Comparison of ENCODE assay signal across 4 fruit fly cellular contexts in the genomic region with DNA sequence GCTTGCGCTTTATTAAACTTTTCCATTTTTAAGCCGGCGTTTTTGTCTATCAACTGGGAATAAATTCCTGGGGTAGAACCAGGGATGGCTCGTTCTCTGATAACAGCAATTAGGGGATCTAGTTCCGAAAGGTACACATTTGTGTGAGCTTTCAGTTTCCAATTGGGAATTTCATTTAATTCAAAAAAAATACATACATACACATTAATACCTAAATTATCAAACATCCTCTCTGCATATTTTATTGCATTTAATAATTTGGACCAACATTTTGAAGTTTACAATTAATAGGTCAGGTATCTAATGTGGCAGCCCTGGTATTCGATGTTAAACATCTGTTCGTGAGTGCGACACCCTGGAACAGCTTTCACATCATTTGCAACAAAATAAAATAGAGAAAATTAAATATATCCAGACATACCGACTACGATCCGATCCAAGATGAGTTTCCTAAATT.
TF ChIP-seq lines count a peak whose summit lies in the region.

A gene (minus strand): TSS at position 51 of the 457 bp plus-strand sequence.
A gene (plus strand): TSS at position 329 of the 457 bp plus-strand sequence.

TF ChIP-seq in whole organism, adult, 20 proteins besides CTCF, POLR2A, EP300 and RAD21 (continued from another document):
- TF ChIP-seq CG12768 (GFP tag; optimal IDR thresholded peaks at IDR 0.05; lab: Kevin White, UChicago) (peak; percentile 81), CG7045 (GFP tag; optimal IDR thresholded peaks at IDR 0.05; lab: Kevin White, UChicago) (peak; percentile 74), cnc (optimal IDR thresholded peaks at IDR 0.05; lab: Kevin White, UChicago) (no peak)

TF ChIP-seq in whole organism, embryonic, 481 proteins besides CTCF, POLR2A, EP300 and RAD21 (continued from another document and continues in another):
- TF ChIP-seq Mes4 (GFP tag; optimal IDR thresholded peaks at IDR 0.05; lab: Kevin White, UChicago) (peak; percentile 80), h (optimal IDR thresholded peaks at IDR 0.05; lab: Kevin White, UChicago) (no peak), ems (GFP tag; optimal IDR thresholded peaks at IDR 0.05; lab: Kevin White, UChicago) (peak; percentile 81), Six4 (GFP tag; optimal IDR thresholded peaks at IDR 0.05; lab: Kevin White, UChicago) (peak; percentile 79), mam (GFP tag; optimal IDR thresholded peaks at IDR 0.05; lab: Kevin White, UChicago) (peak; percentile 91), Doc2 (GFP tag; IDR thresholded peaks at IDR 0.05; lab: Robert Waterston, UW) (no peak), CG6272 (GFP tag; IDR thresholded peaks at IDR 0.05; lab: Robert Waterston, UW) (peak; percentile 79), CG11723 (GFP tag; optimal IDR thresholded peaks at IDR 0.05; lab: Kevin White, UChicago) (peak; percentile 23), CG7357 (GFP tag; IDR thresholded peaks at IDR 0.05; lab: Robert Waterston, UW) (peak; percentile 55; the same call in 2 of the 3 replicates), Sry-δ (GFP tag; optimal IDR thresholded peaks at IDR 0.05; lab: Kevin White, UChicago) (peak; percentile 70), stwl (tag; optimal IDR thresholded peaks at IDR 0.05; lab: Kevin White, UChicago) (peak; percentile 79), crc (GFP tag; optimal IDR thresholded peaks at IDR 0.05; lab: Kevin White, UChicago) (peak; percentile 63), luna (GFP tag; optimal IDR thresholded peaks at IDR 0.05; lab: Kevin White, UChicago) (peak; percentile 86), D (optimal IDR thresholded peaks at IDR 0.05; lab: Kevin White, UChicago) (no peak), D (GFP tag; optimal IDR thresholded peaks at IDR 0.05; lab: Kevin White, UChicago) (peak; percentile 66), Max (GFP tag; optimal IDR thresholded peaks at IDR 0.05; lab: Kevin White, UChicago) (peak; percentile 84), CG30431 (GFP tag; optimal IDR thresholded peaks at IDR 0.05; lab: Kevin White, UChicago) (peak; percentile 40), CG34422 (GFP tag; IDR thresholded peaks at IDR 0.05; lab: Robert Waterston, UW) (peak; percentile 82), PHDP (tag; optimal IDR thresholded peaks at IDR 0.05; lab: Kevin White, UChicago) (peak; percentile 83), CG42726 (GFP tag; IDR thresholded peaks at IDR 0.05; lab: Robert Waterston, UW; ENCODE audit: partially characterized antibody) (no peak), chinmo (GFP tag; IDR thresholded peaks at IDR 0.05; lab: Robert Waterston, UW; ENCODE audit: partially characterized antibody) (0 out of 4 replicates have a peak, but pooled peaks have one; percentile 32), gce (GFP tag; IDR thresholded peaks at IDR 0.05; lab: Robert Waterston, UW) (no peak), Kr (GFP tag; optimal IDR thresholded peaks at IDR 0.05; lab: Kevin White, UChicago) (no peak), CG12071 (GFP tag; optimal IDR thresholded peaks at IDR 0.05; lab: Kevin White, UChicago) (no peak), Trl (optimal IDR thresholded peaks at IDR 0.05; lab: Kevin White, UChicago) (no peak), Trl (GFP tag; optimal IDR thresholded peaks at IDR 0.05; lab: Kevin White, UChicago) (peak; percentile 82), CG12942 (GFP tag; optimal IDR thresholded peaks at IDR 0.05; lab: Kevin White, UChicago) (peak; percentile 60), Camta (GFP tag; optimal IDR thresholded peaks at IDR 0.05; lab: Kevin White, UChicago) (peak; percentile 84), CG4707 (GFP tag; optimal IDR thresholded peaks at IDR 0.05; lab: Kevin White, UChicago) (peak; percentile 28), pum (GFP tag; optimal IDR thresholded peaks at IDR 0.05; lab: Kevin White, UChicago) (peak; percentile 86), CG5245 (GFP tag; optimal IDR thresholded peaks at IDR 0.05; lab: Kevin White, UChicago) (peak; percentile 75), CG10274 (GFP tag; optimal IDR thresholded peaks at IDR 0.05; lab: Kevin White, UChicago) (peak; percentile 48), ato (GFP tag; IDR thresholded peaks at IDR 0.05; lab: Robert Waterston, UW; ENCODE audit: partially characterized antibody) (no peak), fd64A (GFP tag; optimal IDR thresholded peaks at IDR 0.05; lab: Kevin White, UChicago) (no peak), Mad (GFP tag; optimal IDR thresholded peaks at IDR 0.05; lab: Kevin White, UChicago) (peak; percentile 80), E2f1 (GFP tag; IDR thresholded peaks at IDR 0.05; lab: Robert Waterston, UW) (peak; percentile 68), CG33557 (GFP tag; optimal IDR thresholded peaks at IDR 0.05; lab: Kevin White, UChicago) (peak; percentile 86), insv (GFP tag; optimal IDR thresholded peaks at IDR 0.05; lab: Kevin White, UChicago) (peak; percentile 21 to 84), Doc3 (GFP tag; IDR thresholded peaks at IDR 0.05; lab: Robert Waterston, UW; ENCODE audit: partially characterized antibody) (0 out of 3 replicates have a peak, but pooled peaks have one; percentile 40)

TF ChIP-seq in whole organism, prepupa, 60 proteins besides CTCF, POLR2A, EP300 and RAD21 (continued from another document):
- TF ChIP-seq ss (GFP tag; optimal IDR thresholded peaks at IDR 0.05; lab: Kevin White, UChicago) (peak; percentile 49 to 75), Ets21C (GFP tag; optimal IDR thresholded peaks at IDR 0.05; lab: Kevin White, UChicago) (peak; percentile 83), CG3919 (GFP tag; optimal IDR thresholded peaks at IDR 0.05; lab: Kevin White, UChicago) (peak; percentile 83), Hr38 (GFP tag; optimal IDR thresholded peaks at IDR 0.05; lab: Kevin White, UChicago) (peak; percentile 24), CG6808 (GFP tag; optimal IDR thresholded peaks at IDR 0.05; lab: Kevin White, UChicago) (peak; percentile 66), spab (GFP tag; optimal IDR thresholded peaks at IDR 0.05; lab: Kevin White, UChicago) (no peak), CG6163 (GFP tag; IDR thresholded peaks at IDR 0.05; lab: Robert Waterston, UW) (peak; percentile 34; the same call in 1 of the 3 replicates), CG8119 (GFP tag; IDR thresholded peaks at IDR 0.05; lab: Robert Waterston, UW) (peak; percentile 33; the same call in 1 of the 3 replicates), Gug (GFP tag; IDR thresholded peaks at IDR 0.05; lab: Robert Waterston, UW) (peak; percentile 58; the same call in 1 of the 2 replicates), CG9139 (GFP tag; optimal IDR thresholded peaks at IDR 0.05; lab: Kevin White, UChicago) (no peak), CG34406 (GFP tag; optimal IDR thresholded peaks at IDR 0.05; lab: Kevin White, UChicago) (peak; percentile 76), Sox15 (GFP tag; optimal IDR thresholded peaks at IDR 0.05; lab: Kevin White, UChicago) (peak; percentile 70), CG15336 (GFP tag; IDR thresholded peaks at IDR 0.05; lab: Robert Waterston, UW) (no peak; the same call in 1 of the 2 replicates), acj6 (GFP tag; optimal IDR thresholded peaks at IDR 0.05; lab: Kevin White, UChicago) (peak; percentile 82), lz (GFP tag; optimal IDR thresholded peaks at IDR 0.05; lab: Kevin White, UChicago) (peak; percentile 85), Lpt (GFP tag; optimal IDR thresholded peaks at IDR 0.05; lab: Kevin White, UChicago) (peak; percentile 65), CG6792 (GFP tag; optimal IDR thresholded peaks at IDR 0.05; lab: Kevin White, UChicago) (peak; percentile 72), CG10669 (GFP tag; optimal IDR thresholded peaks at IDR 0.05; lab: Kevin White, UChicago) (peak; percentile 66), CG1621 (tag; optimal IDR thresholded peaks at IDR 0.05; lab: Kevin White, UChicago) (peak; percentile 51), CG16779 (tag; optimal IDR thresholded peaks at IDR 0.05; lab: Kevin White, UChicago) (no peak), Eip75B (GFP tag; optimal IDR thresholded peaks at IDR 0.05; lab: Kevin White, UChicago) (peak; percentile 86), CG3032 (tag; optimal IDR thresholded peaks at IDR 0.05; lab: Kevin White, UChicago) (peak; percentile 85), CG11294 (GFP tag; IDR thresholded peaks at IDR 0.05; lab: Robert Waterston, UW) (no peak), Smox (GFP tag; optimal IDR thresholded peaks at IDR 0.05; lab: Kevin White, UChicago) (no peak), CG6276 (GFP tag; optimal IDR thresholded peaks at IDR 0.05; lab: Kevin White, UChicago) (no peak), Eip78C (GFP tag; lab: Kevin White, UChicago) (peak; percentile 93), CG32006 (GFP tag; optimal IDR thresholded peaks at IDR 0.05; lab: Kevin White, UChicago) (peak; percentile 75), Hr39 (GFP tag; optimal IDR thresholded peaks at IDR 0.05; lab: Kevin White, UChicago) (peak; percentile 89), eg (GFP tag; IDR thresholded peaks at IDR 0.05; lab: Robert Waterston, UW) (peak; percentile 63; the same call in 2 of the 3 replicates), OdsH (GFP tag; optimal IDR thresholded peaks at IDR 0.05; lab: Kevin White, UChicago) (peak; percentile 83), vri (GFP tag; optimal IDR thresholded peaks at IDR 0.05; lab: Kevin White, UChicago) (no peak), fkh (GFP tag; optimal IDR thresholded peaks at IDR 0.05; lab: Kevin White, UChicago) (peak; percentile 69), Met (GFP tag; optimal IDR thresholded peaks at IDR 0.05; lab: Kevin White, UChicago) (peak; percentile 83), CG11902 (GFP tag; optimal IDR thresholded peaks at IDR 0.05; lab: Kevin White, UChicago) (peak; percentile 68), CG11762 (GFP tag; optimal IDR thresholded peaks at IDR 0.05; lab: Kevin White, UChicago; ENCODE audit: insufficient read depth) (peak; percentile 55), CG8632 (GFP tag; optimal IDR thresholded peaks at IDR 0.05; lab: Kevin White, UChicago) (peak; percentile 69), CG6854 (GFP tag; optimal IDR thresholded peaks at IDR 0.05; lab: Kevin White, UChicago) (peak; percentile 1), fd85E (GFP tag; optimal IDR thresholded peaks at IDR 0.05; lab: Kevin White, UChicago) (no peak), svp (GFP tag; lab: Kevin White, UChicago) (peak; percentile 99), pdm3 (GFP tag; optimal IDR thresholded peaks at IDR 0.05; lab: Kevin White, UChicago) (peak; percentile 83), dsx (GFP tag; optimal IDR thresholded peaks at IDR 0.05; lab: Kevin White, UChicago; ENCODE audit: poor library complexity, severe bottlenecking) (peak; percentile 86), salr (GFP tag; optimal IDR thresholded peaks at IDR 0.05; lab: Kevin White, UChicago) (peak; percentile 41 to 47)

TF ChIP-seq in whole organism, wandering third instar larva, 38 proteins besides CTCF, POLR2A, EP300 and RAD21 (continued from another document):
- TF ChIP-seq Hr78 (GFP tag; optimal IDR thresholded peaks at IDR 0.05; lab: Kevin White, UChicago) (no peak), Mio (GFP tag; optimal IDR thresholded peaks at IDR 0.05; lab: Kevin White, UChicago) (no peak), dl (GFP tag; optimal IDR thresholded peaks at IDR 0.05; lab: Kevin White, UChicago; ENCODE audit: insufficient read depth in 1 of 2, partially characterized antibody in 2 of 2) (no peak), psq (GFP tag; optimal IDR thresholded peaks at IDR 0.05; lab: Kevin White, UChicago) (peak; percentile 72), Sp1 (GFP tag; optimal IDR thresholded peaks at IDR 0.05; lab: Kevin White, UChicago) (peak; percentile 86), Abd-B (GFP tag; optimal IDR thresholded peaks at IDR 0.05; lab: Kevin White, UChicago) (no peak), Dif (GFP tag; optimal IDR thresholded peaks at IDR 0.05; lab: Kevin White, UChicago; ENCODE audit: partially characterized antibody) (no peak), Rel (GFP tag; optimal IDR thresholded peaks at IDR 0.05; lab: Kevin White, UChicago) (no peak), Rel (tag; optimal IDR thresholded peaks at IDR 0.05; lab: Kevin White, UChicago) (peak; percentile 72), dmrt93B (GFP tag; optimal IDR thresholded peaks at IDR 0.05; lab: Kevin White, UChicago) (peak; percentile 48), CG9705 (GFP tag; optimal IDR thresholded peaks at IDR 0.05; lab: Kevin White, UChicago) (peak; percentile 83), woc (GFP tag; optimal IDR thresholded peaks at IDR 0.05; lab: Kevin White, UChicago) (peak; percentile 94), jim (GFP tag; optimal IDR thresholded peaks at IDR 0.05; lab: Kevin White, UChicago) (no peak), foxo (GFP tag; optimal IDR thresholded peaks at IDR 0.05; lab: Kevin White, UChicago) (peak in 1 of 2 experiments; percentile 87), Dfd (GFP tag; optimal IDR thresholded peaks at IDR 0.05; lab: Kevin White, UChicago) (no peak), Hr83 (GFP tag; optimal IDR thresholded peaks at IDR 0.05; lab: Kevin White, UChicago; ENCODE audit: poor library complexity, severe bottlenecking) (peak; percentile 47), rgr (GFP tag; optimal IDR thresholded peaks at IDR 0.05; lab: Kevin White, UChicago) (peak; percentile 88)
